Worm (Caenorhabditis elegans) whole organism, L4 larva: ENCODE measurements around the gene R04B5.5.

Experiments used
- Y105C5A.15 ChIP-seq: fragments of 200-800 bp; sonication (Bioruptor generic); IDR thresholded peaks from 2 replicates; pipeline ENCODE4 v1.3.6; 2022; ENCODE audit warnings: missing genetic modification characterization, missing compliant biosample characterization
- ceh-62 ChIP-seq: sonication (generic microtip); optimal IDR thresholded peaks from 2 replicates; lab custom pipeline; 2017; ENCODE audit warnings: missing biosample characterization, missing genetic modification characterization
- daf-12 ChIP-seq: fragments of 150-350 bp; optimal IDR thresholded peaks from 2 replicates; lab custom pipeline; 2014; ENCODE audit warnings: missing biosample characterization, missing genetic modification reagents, missing genetic modification characterization
- duxl-1 ChIP-seq: sonication (generic microtip); optimal IDR thresholded peaks from 2 replicates; lab custom pipeline; 2016; ENCODE audit warnings: mild to moderate bottlenecking, missing genetic modification characterization, moderate library complexity, missing compliant biosample characterization; ENCODE audit not compliant: poor library complexity
- lin-13 ChIP-seq: fragments of 150-350 bp; optimal IDR thresholded peaks from 2 replicates; lab custom pipeline; 2014; ENCODE audit warnings: missing biosample characterization, missing genetic modification reagents, missing genetic modification characterization
- nhr-11 ChIP-seq: fragments of 150-350 bp; optimal IDR thresholded peaks from 2 replicates; lab custom pipeline; 2014; ENCODE audit warnings: missing biosample characterization, missing genetic modification characterization
- nhr-237 ChIP-seq: sonication (generic microtip); optimal IDR thresholded peaks from 2 replicates; lab custom pipeline; 2017; ENCODE audit warnings: missing biosample characterization, missing genetic modification characterization
- pqm-1 ChIP-seq: sonication (generic microtip); optimal IDR thresholded peaks from 2 replicates; lab custom pipeline; 2017; ENCODE audit warnings: missing biosample characterization, missing genetic modification characterization
- sdz-12 ChIP-seq: fragments of 200-800 bp; sonication (Bioruptor generic); optimal IDR thresholded peaks from 2 replicates; lab custom pipeline; 2018; ENCODE audit warnings: mild to moderate bottlenecking, missing genetic modification characterization, missing compliant biosample characterization

ce11 chrV:10124799-10125548 is 37.7 kb downstream of the R04B5.5 start, which contains the start of gene C08B6.10:
- no peak for TF ChIP-seq sdz-12 (GFP tag; lab: Kevin White, UChicago)
- no peak for TF ChIP-seq duxl-1 (tag; lab: Kevin White, UChicago)
- no peak for TF ChIP-seq nhr-237 (tag; lab: Kevin White, UChicago)
- no peak for TF ChIP-seq nhr-11 (tag; lab: Kevin White, UChicago)
- no peak for TF ChIP-seq lin-13 (GFP tag; lab: Kevin White, UChicago)
- TF ChIP-seq daf-12 (tag; lab: Kevin White, UChicago): no peak
- TF ChIP-seq Y105C5A.15 (GFP tag; lab: Robert Waterston, UW): no peak
- no peak for TF ChIP-seq ceh-62
- TF ChIP-seq pqm-1 (tag; lab: Kevin White, UChicago): peak; percentile 19
